Worm (Caenorhabditis elegans) whole organism, L3 larva: Measurements from ENCODE around the gene plp-2.

Experiments used
- R02D3.7 ChIP-seq: fragments of 150-350 bp; optimal IDR thresholded peaks from 2 replicates; lab custom pipeline; 2014; ENCODE audit warnings: missing biosample characterization, missing genetic modification characterization
- ZK546.5 ChIP-seq: sonication (generic microtip); optimal IDR thresholded peaks from 2 replicates; lab custom pipeline; 2017; ENCODE audit warnings: missing biosample characterization, missing genetic modification characterization
- aly-2 ChIP-seq: fragments of 150-350 bp; optimal IDR thresholded peaks from 2 replicates; lab custom pipeline; 2014; ENCODE audit warnings: missing biosample characterization, missing genetic modification characterization
- ama-1 ChIP-seq: fragments of 150-350 bp; optimal IDR thresholded peaks from 2 replicates; lab custom pipeline; 2018
- ceh-28 ChIP-seq: fragments of 150-350 bp; optimal IDR thresholded peaks from 2 replicates; lab custom pipeline; 2014; ENCODE audit warnings: missing biosample characterization, missing genetic modification reagents, missing genetic modification characterization
- ceh-82 ChIP-seq: fragments of 150-350 bp; optimal IDR thresholded peaks from 2 replicates; lab custom pipeline; 2014; ENCODE audit warnings: missing biosample characterization, missing genetic modification characterization
- daf-12 ChIP-seq: fragments of 150-350 bp; optimal IDR thresholded peaks from 2 replicates; lab custom pipeline; 2014; ENCODE audit warnings: missing biosample characterization, missing genetic modification reagents, missing genetic modification characterization
- egl-27 ChIP-seq: sonication (generic microtip); optimal IDR thresholded peaks from 4 replicates; lab custom pipeline; 2017; ENCODE audit warnings: missing biosample characterization, missing genetic modification reagents, missing genetic modification characterization
- egl-5 ChIP-seq: fragments of 150-350 bp; optimal IDR thresholded peaks from 2 replicates; lab custom pipeline; 2017; ENCODE audit warnings: missing biosample characterization, missing genetic modification reagents, missing genetic modification characterization, inconsistent platforms
- elt-1 ChIP-seq: fragments of 150-350 bp; optimal IDR thresholded peaks from 2 replicates; lab custom pipeline; 2014; ENCODE audit warnings: missing biosample characterization, missing genetic modification characterization
- elt-2 ChIP-seq: sonication (generic microtip); optimal IDR thresholded peaks from 2 replicates; lab custom pipeline; 2016; ENCODE audit warnings: missing genetic modification reagents, mild to moderate bottlenecking, missing genetic modification characterization, missing compliant biosample characterization
- elt-3 ChIP-seq, 3 experiments: fragments of 150-350 bp in 1 of 3; sonication (generic microtip) in 2 of 3; optimal IDR thresholded peaks; 2 replicates in 2 of 3; 4 replicates in 1 of 3; lab custom pipeline; 2014 to 2017; ENCODE audit warnings: missing biosample characterization in 3 of 3, missing genetic modification characterization in 3 of 3
- eor-1 ChIP-seq, 2 experiments: fragments of 150-350 bp; optimal IDR thresholded peaks; 2 replicates each; lab custom pipeline; 2014 to 2018; ENCODE audit warnings: missing biosample characterization in 2 of 2, missing genetic modification characterization in 2 of 2
- fkh-10 ChIP-seq: sonication (generic microtip); optimal IDR thresholded peaks from 2 replicates; lab custom pipeline; 2017; ENCODE audit warnings: missing biosample characterization, missing genetic modification reagents, missing genetic modification characterization
- fkh-2 ChIP-seq: fragments of 150-350 bp; optimal IDR thresholded peaks from 2 replicates; lab custom pipeline; 2014; ENCODE audit warnings: missing biosample characterization, missing genetic modification reagents, missing genetic modification characterization
- fos-1 ChIP-seq: fragments of 150-350 bp; optimal IDR thresholded peaks from 2 replicates; lab custom pipeline; 2014; ENCODE audit warnings: missing biosample characterization, missing genetic modification characterization
- hmg-11 ChIP-seq: sonication (generic microtip); optimal IDR thresholded peaks from 2 replicates; lab custom pipeline; 2016; ENCODE audit warnings: missing genetic modification characterization, missing compliant biosample characterization
- jun-1 ChIP-seq: fragments of 150-350 bp; optimal IDR thresholded peaks from 2 replicates; lab custom pipeline; 2014; ENCODE audit warnings: missing biosample characterization, missing genetic modification reagents, missing genetic modification characterization
- lin-15B ChIP-seq: fragments of 150-350 bp; optimal IDR thresholded peaks from 2 replicates; lab custom pipeline; 2014; ENCODE audit warnings: missing biosample characterization, missing genetic modification characterization
- lin-39 ChIP-seq: fragments of 150-350 bp; optimal IDR thresholded peaks from 2 replicates; lab custom pipeline; 2018; ENCODE audit warnings: missing biosample characterization, missing genetic modification reagents, missing genetic modification characterization
- lsy-12 ChIP-seq: sonication (generic microtip); optimal IDR thresholded peaks from 2 replicates; lab custom pipeline; 2016; ENCODE audit warnings: mild to moderate bottlenecking, missing genetic modification characterization, missing compliant biosample characterization
- mdl-1 ChIP-seq: fragments of 150-350 bp; optimal IDR thresholded peaks from 2 replicates; lab custom pipeline; 2014; ENCODE audit warnings: missing biosample characterization, missing genetic modification characterization
- nfya-1 ChIP-seq: sonication (generic microtip); optimal IDR thresholded peaks from 2 replicates; lab custom pipeline; 2017; ENCODE audit warnings: missing genetic modification characterization, mild to moderate bottlenecking, missing compliant biosample characterization, antibody characterized with exemption, moderate library complexity; ENCODE audit not compliant: insufficient read depth
- nhr-11 ChIP-seq: fragments of 150-350 bp; optimal IDR thresholded peaks from 2 replicates; lab custom pipeline; 2014; ENCODE audit warnings: missing biosample characterization, missing genetic modification characterization
- nhr-12 ChIP-seq: fragments of 150-350 bp; optimal IDR thresholded peaks from 2 replicates; lab custom pipeline; 2014; ENCODE audit warnings: missing biosample characterization, missing genetic modification characterization
- nhr-23 ChIP-seq: fragments of 150-350 bp; optimal IDR thresholded peaks from 2 replicates; lab custom pipeline; 2014; ENCODE audit warnings: missing biosample characterization, missing genetic modification reagents, missing genetic modification characterization
- nhr-237 ChIP-seq: fragments of 150-350 bp; optimal IDR thresholded peaks from 2 replicates; lab custom pipeline; 2014; ENCODE audit warnings: missing biosample characterization, missing genetic modification characterization
- nhr-25 ChIP-seq: sonication (generic microtip); optimal IDR thresholded peaks from 2 replicates; lab custom pipeline; 2017; ENCODE audit warnings: missing biosample characterization, missing genetic modification characterization
- nhr-28 ChIP-seq: fragments of 150-350 bp; optimal IDR thresholded peaks from 2 replicates; lab custom pipeline; 2014; ENCODE audit warnings: missing biosample characterization, missing genetic modification characterization
- nhr-43 ChIP-seq: sonication (generic microtip); optimal IDR thresholded peaks from 2 replicates; lab custom pipeline; 2016; ENCODE audit warnings: mild to moderate bottlenecking, missing genetic modification characterization, missing compliant biosample characterization; ENCODE audit not compliant: poor library complexity, severe bottlenecking
- nhr-67 ChIP-seq: fragments of 150-350 bp; optimal IDR thresholded peaks from 2 replicates; lab custom pipeline; 2014; ENCODE audit warnings: missing biosample characterization, missing genetic modification characterization
- nhr-76 ChIP-seq: fragments of 150-350 bp; sonication (generic microtip); optimal IDR thresholded peaks from 5 replicates; lab custom pipeline; 2014; ENCODE audit warnings: missing biosample characterization, missing genetic modification characterization
- nhr-77 ChIP-seq: fragments of 150-350 bp; optimal IDR thresholded peaks from 2 replicates; lab custom pipeline; 2014; ENCODE audit warnings: missing biosample characterization, missing genetic modification characterization
- pha-4 ChIP-seq: fragments of 150-350 bp; optimal IDR thresholded peaks from 2 replicates; lab custom pipeline; 2014; ENCODE audit warnings: missing biosample characterization, missing genetic modification reagents, missing genetic modification characterization
- pqm-1 ChIP-seq: fragments of 150-350 bp; optimal IDR thresholded peaks from 2 replicates; lab custom pipeline; 2017; ENCODE audit warnings: missing biosample characterization, missing genetic modification characterization, inconsistent platforms
- sea-2 ChIP-seq: fragments of 150-350 bp; sonication (generic microtip); optimal IDR thresholded peaks from 4 replicates; lab custom pipeline; 2014; ENCODE audit warnings: missing biosample characterization, missing genetic modification reagents, missing genetic modification characterization
- skn-1 ChIP-seq: fragments of 150-350 bp; optimal IDR thresholded peaks from 2 replicates; lab custom pipeline; 2014; ENCODE audit warnings: missing biosample characterization, missing genetic modification characterization
- snpc-4 ChIP-seq: fragments of 150-350 bp; optimal IDR thresholded peaks from 2 replicates; lab custom pipeline; 2014; ENCODE audit warnings: missing biosample characterization, missing genetic modification characterization
- tbx-2 ChIP-seq: sonication (generic microtip); optimal IDR thresholded peaks from 2 replicates; lab custom pipeline; 2016; ENCODE audit warnings: mild to moderate bottlenecking, missing genetic modification characterization, missing compliant biosample characterization
- unc-39 ChIP-seq: sonication (generic microtip); optimal IDR thresholded peaks from 4 replicates; lab custom pipeline; 2017; ENCODE audit warnings: missing biosample characterization, missing genetic modification characterization
- zag-1 ChIP-seq: fragments of 150-350 bp; optimal IDR thresholded peaks from 2 replicates; lab custom pipeline; 2014; ENCODE audit warnings: missing biosample characterization, missing genetic modification characterization
- ztf-11 ChIP-seq: fragments of 150-350 bp; optimal IDR thresholded peaks from 2 replicates; lab custom pipeline; 2014; ENCODE audit warnings: missing biosample characterization, missing genetic modification characterization
- ztf-4 ChIP-seq: fragments of 150-350 bp; optimal IDR thresholded peaks from 2 replicates; lab custom pipeline; 2014; ENCODE audit warnings: missing biosample characterization, missing genetic modification characterization

plp-2 gene

DNA sequence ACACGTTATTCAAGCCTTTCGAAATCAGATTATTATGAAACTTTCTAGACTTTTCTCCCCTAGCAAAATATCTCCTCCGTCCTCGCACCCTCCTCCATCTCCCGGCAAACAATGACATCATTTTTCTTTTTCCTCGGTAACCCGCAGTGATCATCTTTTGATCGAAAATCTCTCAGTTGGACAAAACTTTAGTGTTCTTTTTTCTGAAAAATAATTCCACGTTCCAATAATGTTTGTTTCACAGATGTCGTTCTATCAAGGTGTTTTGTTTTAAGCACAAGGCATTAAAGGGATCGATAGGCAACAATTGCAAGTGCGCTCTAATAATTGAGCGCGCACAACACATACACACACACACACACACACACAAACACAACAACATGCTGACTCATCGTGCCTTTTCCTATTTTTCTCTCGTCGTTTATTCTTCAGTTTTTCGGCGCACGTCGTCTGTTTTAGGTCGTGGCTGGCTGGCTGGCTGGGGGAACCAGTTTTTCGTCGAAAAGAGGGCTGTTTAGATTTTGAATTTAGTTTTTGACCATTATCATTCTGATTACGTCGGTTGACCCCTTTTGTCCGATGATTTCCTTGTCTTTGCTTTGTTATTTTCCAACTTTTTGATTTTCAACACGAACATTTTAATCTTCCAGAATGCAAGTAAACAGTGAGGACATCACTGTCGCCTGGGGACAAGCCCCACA, 7.0 kb downstream of the plp-2 start, which contains the start of gene F20D1.3:
Gene F20D1.3 (plus strand): TSS at position 651 of the 701 bp plus-strand sequence.
- TF ChIP-seq egl-27 (tag; lab: Kevin White, UChicago) (no peak), ztf-11 (no peak), nhr-12 (no peak), ZK546.5 (tag; lab: Kevin White, UChicago) (no peak), nhr-25 (tag; lab: Kevin White, UChicago) (peak; percentile 58), nhr-77 (tag; lab: Kevin White, UChicago) (no peak), ama-1 (lab: Kevin White, UChicago) (peak; percentile 12), egl-5 (tag; lab: Kevin White, UChicago) (peak; percentile 79), nhr-67 (tag; lab: Kevin White, UChicago) (no peak), fos-1 (tag; lab: Kevin White, UChicago) (peak; percentile 95), lin-15B (peak; percentile 20), snpc-4 (peak; percentile 42), ceh-28 (tag; lab: Kevin White, UChicago) (peak; percentile 76), zag-1 (tag; lab: Kevin White, UChicago) (no peak), nhr-43 (tag; lab: Kevin White, UChicago) (peak; percentile 41), skn-1 (peak; percentile 49), nhr-28 (tag; lab: Kevin White, UChicago) (no peak), jun-1 (tag; lab: Kevin White, UChicago) (peak; percentile 74), lin-39 (tag; lab: Kevin White, UChicago) (peak; percentile 46), nhr-23 (tag; lab: Kevin White, UChicago) (peak; percentile 76), nhr-237 (tag; lab: Kevin White, UChicago) (no peak), elt-2 (tag; lab: Kevin White, UChicago) (peak; percentile 24), aly-2 (tag; lab: Kevin White, UChicago) (no peak), daf-12 (tag; lab: Kevin White, UChicago) (no peak), nfya-1 (peak; percentile 64), elt-1 (tag; lab: Kevin White, UChicago) (no peak), hmg-11 (peak; percentile 64), ceh-82 (tag; lab: Kevin White, UChicago) (no peak), nhr-11 (tag; lab: Kevin White, UChicago) (no peak), lsy-12 (no peak), pqm-1 (no peak), R02D3.7 (tag; lab: Kevin White, UChicago) (no peak), pha-4 (tag; lab: Kevin White, UChicago) (peak; percentile 55), mdl-1 (peak; percentile 9), tbx-2 (tag; lab: Kevin White, UChicago) (no peak), sea-2 (GFP tag; lab: Kevin White, UChicago) (no peak), eor-1 (tag; optimal IDR thresholded peaks at IDR 0.05; lab: Kevin White, UChicago) (no peak), ztf-4 (tag; lab: Kevin White, UChicago) (no peak), fkh-2 (no peak), nhr-76 (tag; lab: Kevin White, UChicago) (no peak)

DNA sequence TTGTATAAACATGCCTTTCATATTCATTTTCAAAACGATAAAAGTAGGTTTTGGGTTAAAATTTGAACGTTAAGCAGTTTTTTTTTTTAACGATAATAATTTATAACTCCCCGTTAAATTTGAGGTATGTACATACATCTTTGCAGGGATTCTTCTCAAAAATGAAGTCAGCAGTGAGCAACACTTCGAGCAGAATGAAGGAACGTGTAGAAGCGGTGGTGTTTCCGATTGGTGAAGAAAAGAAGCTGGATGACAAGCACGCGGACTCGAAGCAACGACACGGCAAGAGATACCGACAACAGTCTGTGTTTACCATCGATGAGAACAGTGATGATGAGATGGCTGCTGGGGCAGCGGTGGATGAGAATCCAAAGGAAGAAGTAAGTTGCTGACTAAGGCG, 9.5 kb downstream of the plp-2 start:
- TF ChIP-seq daf-12 (tag; lab: Kevin White, UChicago) (no peak), ceh-28 (tag; lab: Kevin White, UChicago) (no peak), pqm-1 (no peak)

DNA sequence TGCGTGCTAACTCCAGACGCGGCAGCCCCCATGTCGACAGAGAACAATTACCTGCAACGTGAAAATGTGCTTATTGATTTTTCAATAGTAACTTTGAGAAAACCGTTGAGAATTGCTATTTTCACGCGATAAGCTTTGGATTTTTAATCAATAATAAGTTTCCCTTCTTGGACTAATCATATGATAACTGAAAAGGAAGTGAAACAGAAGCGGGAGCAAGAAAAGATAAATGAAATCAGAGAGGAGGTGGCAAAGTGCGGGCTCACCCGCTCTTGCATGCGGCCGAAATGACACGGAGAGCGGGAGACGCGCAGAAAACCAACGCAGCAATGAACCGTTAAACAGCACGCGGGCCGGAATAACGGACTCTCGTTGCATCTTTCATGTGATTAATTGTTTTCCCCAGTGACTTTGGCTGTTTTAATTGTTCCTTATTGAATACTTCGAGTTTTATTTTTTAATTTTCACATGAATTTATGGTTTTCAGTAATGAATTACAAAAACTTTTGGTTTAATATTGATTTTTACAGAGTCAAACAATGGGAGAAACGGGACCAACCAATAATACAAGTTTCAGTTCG, 12.3 kb downstream of the plp-2 start, which contains the start of the genes flwr-1 and tbc-1:
Gene flwr-1 (minus strand): TSS at position 51 of the 581 bp plus-strand sequence.
Gene tbc-1 (plus strand): TSS at position 531 of the 581 bp plus-strand sequence.
- no peak for TF ChIP-seq elt-3 (tag; optimal IDR thresholded peaks at IDR 0.05; lab: Kevin White, UChicago)
- no peak for TF ChIP-seq egl-27 (tag; lab: Kevin White, UChicago)
- TF ChIP-seq fos-1 (tag; lab: Kevin White, UChicago): no peak
- TF ChIP-seq lsy-12: no peak
- TF ChIP-seq elt-2 (tag; lab: Kevin White, UChicago): peak; percentile 45
- TF ChIP-seq daf-12 (tag; lab: Kevin White, UChicago): no peak
- no peak for TF ChIP-seq tbx-2 (tag; lab: Kevin White, UChicago)
- TF ChIP-seq hmg-11: peak; percentile 22
- TF ChIP-seq egl-5 (tag; lab: Kevin White, UChicago): peak; percentile 43
- TF ChIP-seq skn-1: no peak
- no peak for TF ChIP-seq ztf-4 (tag; lab: Kevin White, UChicago)
- TF ChIP-seq nhr-67 (tag; lab: Kevin White, UChicago): no peak
- no peak for TF ChIP-seq nhr-28 (tag; lab: Kevin White, UChicago)
- no peak for TF ChIP-seq nhr-23 (tag; lab: Kevin White, UChicago)
- TF ChIP-seq ama-1 (lab: Kevin White, UChicago): no peak
- no peak for TF ChIP-seq fkh-10 (GFP tag; lab: Kevin White, UChicago)
- no peak for TF ChIP-seq eor-1 (tag; optimal IDR thresholded peaks at IDR 0.05; lab: Kevin White, UChicago)
- TF ChIP-seq unc-39 (tag; lab: Kevin White, UChicago): no peak
- TF ChIP-seq zag-1 (tag; lab: Kevin White, UChicago): no peak
- no peak for TF ChIP-seq aly-2 (tag; lab: Kevin White, UChicago)
- TF ChIP-seq jun-1 (tag; lab: Kevin White, UChicago): no peak
- peak; percentile 45 for TF ChIP-seq pha-4 (tag; lab: Kevin White, UChicago)
- no peak for TF ChIP-seq nhr-43 (tag; lab: Kevin White, UChicago)
- no peak for TF ChIP-seq fkh-2
- no peak for TF ChIP-seq nfya-1
- no peak for TF ChIP-seq nhr-25 (tag; lab: Kevin White, UChicago)
- no peak for TF ChIP-seq ztf-11
- no peak for TF ChIP-seq pqm-1
- TF ChIP-seq lin-15B: peak; percentile 52
- no peak for TF ChIP-seq R02D3.7 (tag; lab: Kevin White, UChicago)
- peak; percentile 9 for TF ChIP-seq ceh-28 (tag; lab: Kevin White, UChicago)
- peak; percentile 27 for TF ChIP-seq snpc-4
